Fruit fly (Drosophila melanogaster): ENCODE data around the gene RhoGAP92B.

RhoGAP92B gene

dm6 chr3R:19859370-19860033, 45.5 kb upstream of the RhoGAP92B start (continued):
- TF ChIP-seq HHEX (GFP tag; optimal IDR thresholded peaks at IDR 0.05) = no peak
- no peak for TF ChIP-seq Meics (GFP tag; optimal IDR thresholded peaks at IDR 0.05)
- TF ChIP-seq D (optimal IDR thresholded peaks at IDR 0.05) = no peak
- TF ChIP-seq D (GFP tag; optimal IDR thresholded peaks at IDR 0.05) = no peak
- no peak for TF ChIP-seq ab (GFP tag; optimal IDR thresholded peaks at IDR 0.05)
- no peak for TF ChIP-seq lov (optimal IDR thresholded peaks at IDR 0.05)
- no peak for TF ChIP-seq lov (GFP tag; IDR thresholded peaks at IDR 0.05)
- no peak for TF ChIP-seq CG3838 (GFP tag; optimal IDR thresholded peaks at IDR 0.05)
- TF ChIP-seq Spps (tag; optimal IDR thresholded peaks at IDR 0.05) = no peak
- TF ChIP-seq ash1 (GFP tag; optimal IDR thresholded peaks at IDR 0.05) = no peak
- no peak for TF ChIP-seq CG4820 (GFP tag; optimal IDR thresholded peaks at IDR 0.05)
- no peak for TF ChIP-seq Deaf1 (tag; optimal IDR thresholded peaks at IDR 0.05)
- no peak for TF ChIP-seq CG9797 (GFP tag; optimal IDR thresholded peaks at IDR 0.05)
- TF ChIP-seq rib (GFP tag; IDR thresholded peaks at IDR 0.05) = no peak
- no peak for TF ChIP-seq dimm (GFP tag; IDR thresholded peaks at IDR 0.05)
- TF ChIP-seq CG31388 (GFP tag; optimal IDR thresholded peaks at IDR 0.05) = no peak
- TF ChIP-seq CG12659 (GFP tag; optimal IDR thresholded peaks at IDR 0.05) = no peak
- TF ChIP-seq so (GFP tag; IDR thresholded peaks at IDR 0.05) = peak; percentile 34; the same call in 1 of the 3 replicates
- no peak for TF ChIP-seq sqz (GFP tag; optimal IDR thresholded peaks at IDR 0.05)
- TF ChIP-seq Eip74EF (GFP tag; optimal IDR thresholded peaks at IDR 0.05) = no peak
- no peak for TF ChIP-seq Hmx (GFP tag; optimal IDR thresholded peaks at IDR 0.05)
- no peak for TF ChIP-seq CG13775 (GFP tag; optimal IDR thresholded peaks at IDR 0.05)
- TF ChIP-seq Hr51 (GFP tag; optimal IDR thresholded peaks at IDR 0.05) = no peak
- no peak for TF ChIP-seq cato (GFP tag; optimal IDR thresholded peaks at IDR 0.05; ENCODE audit: borderline replicate concordance)
- no peak for TF ChIP-seq CG5180 (GFP tag; optimal IDR thresholded peaks at IDR 0.05)
- no peak for TF ChIP-seq CG8089 (GFP tag; optimal IDR thresholded peaks at IDR 0.05)
- TF ChIP-seq tio (GFP tag; optimal IDR thresholded peaks at IDR 0.05) = no peak
- TF ChIP-seq CG14965 (GFP tag; optimal IDR thresholded peaks at IDR 0.05; ENCODE audit: borderline replicate concordance) = no peak
- TF ChIP-seq Tbp (GFP tag; optimal IDR thresholded peaks at IDR 0.05) = no peak
- TF ChIP-seq ewg (GFP tag; optimal IDR thresholded peaks at IDR 0.05) = no peak
- peak; percentile 8 for TF ChIP-seq sd (tag; optimal IDR thresholded peaks at IDR 0.05)
- TF ChIP-seq CG30403 (GFP tag; optimal IDR thresholded peaks at IDR 0.05) = peak; percentile 7
- no peak for TF ChIP-seq oc (tag; optimal IDR thresholded peaks at IDR 0.05)
- TF ChIP-seq BEAF-32 (GFP tag; optimal IDR thresholded peaks at IDR 0.05) = no peak
- no peak for TF ChIP-seq bowl (GFP tag; IDR thresholded peaks at IDR 0.05)
- TF ChIP-seq slp2 (GFP tag; optimal IDR thresholded peaks at IDR 0.05) = no peak
- TF ChIP-seq gro (GFP tag; optimal IDR thresholded peaks at IDR 0.05) = no peak
- TF ChIP-seq seq (GFP tag; IDR thresholded peaks at IDR 0.05) = no peak
- TF ChIP-seq CG7786 (GFP tag; optimal IDR thresholded peaks at IDR 0.05) = peak; percentile 5
- no peak for TF ChIP-seq CG7745 (tag; optimal IDR thresholded peaks at IDR 0.05)
- TF ChIP-seq CG34422 (GFP tag; IDR thresholded peaks at IDR 0.05) = 0 out of 3 replicates have a peak, but pooled peaks have one; percentile 30
- TF ChIP-seq CG8944 (GFP tag; optimal IDR thresholded peaks at IDR 0.05) = no peak
- no peak for TF ChIP-seq E2f2 (GFP tag; IDR thresholded peaks at IDR 0.05)
- no peak for TF ChIP-seq lbe (GFP tag; optimal IDR thresholded peaks at IDR 0.05)
- TF ChIP-seq D19A (tag; optimal IDR thresholded peaks at IDR 0.05) = peak; percentile 91
- TF ChIP-seq nom (GFP tag; optimal IDR thresholded peaks at IDR 0.05) = peak; percentile 68
- no peak for TF ChIP-seq Dll (GFP tag; IDR thresholded peaks at IDR 0.05; ENCODE audit: partially characterized antibody)
- TF ChIP-seq Ravus (GFP tag; IDR thresholded peaks at IDR 0.05) = no peak
- TF ChIP-seq Neu2 (GFP tag; optimal IDR thresholded peaks at IDR 0.05; ENCODE audit: borderline replicate concordance) = no peak
- TF ChIP-seq Rx (GFP tag; IDR thresholded peaks at IDR 0.05) = no peak

Data from whole organism, embryonic.